Worm (Caenorhabditis elegans): Measurements from ENCODE around the gene rnh-2.

ce11 chrII:8472916-8473315 lies 44.0 kb upstream of the rnh-2 start:
- no peak for TF ChIP-seq ztf-23 (GFP tag; IDR thresholded peaks at IDR 0.05)
- TF ChIP-seq klf-2 (GFP tag; conservative IDR thresholded peaks at IDR 0.05) = no peak
